Worm (Caenorhabditis elegans) whole organism, L2 larva: Measurements from ENCODE around the gene ttb-1.

Experiments used
- C34F6.9 ChIP-seq: fragments of 150-350 bp; optimal IDR thresholded peaks from 2 replicates; lab custom pipeline; 2014; ENCODE audit warnings: missing biosample characterization, missing genetic modification characterization
- F13H6.1 ChIP-seq: sonication (generic microtip); optimal IDR thresholded peaks from 2 replicates; lab custom pipeline; 2016; ENCODE audit warnings: missing genetic modification characterization, missing compliant biosample characterization
- R02D3.7 ChIP-seq: fragments of 150-350 bp; optimal IDR thresholded peaks from 2 replicates; lab custom pipeline; 2014; ENCODE audit warnings: missing biosample characterization, missing genetic modification characterization
- Y55F3AM.14 ChIP-seq: fragments of 200-800 bp; sonication (Bioruptor generic); optimal IDR thresholded peaks from 2 replicates; lab custom pipeline; 2018; ENCODE audit warnings: mild to moderate bottlenecking, missing genetic modification characterization, missing compliant biosample characterization
- ZK546.5 ChIP-seq: sonication (generic microtip); optimal IDR thresholded peaks from 2 replicates; lab custom pipeline; 2017; ENCODE audit warnings: missing biosample characterization, missing genetic modification characterization
- alr-1 ChIP-seq: fragments of 150-350 bp; optimal IDR thresholded peaks from 2 replicates; lab custom pipeline; 2014; ENCODE audit warnings: missing biosample characterization, missing genetic modification characterization
- aly-2 ChIP-seq: fragments of 150-350 bp; optimal IDR thresholded peaks from 2 replicates; lab custom pipeline; 2014; ENCODE audit warnings: missing biosample characterization, missing genetic modification characterization
- blmp-1 ChIP-seq: sonication (generic microtip); optimal IDR thresholded peaks from 2 replicates; lab custom pipeline; 2017; ENCODE audit warnings: missing genetic modification characterization, mild to moderate bottlenecking, missing compliant biosample characterization, antibody characterized with exemption, moderate library complexity; ENCODE audit not compliant: insufficient read depth
- ceh-82 ChIP-seq: fragments of 150-350 bp; optimal IDR thresholded peaks from 2 replicates; lab custom pipeline; 2014; ENCODE audit warnings: missing biosample characterization, missing genetic modification characterization
- crh-2 ChIP-seq: sonication (generic microtip); optimal IDR thresholded peaks from 2 replicates; lab custom pipeline; 2017; ENCODE audit warnings: missing biosample characterization, missing genetic modification characterization
- egl-27 ChIP-seq: sonication (generic microtip); optimal IDR thresholded peaks from 3 replicates; lab custom pipeline; 2017; ENCODE audit warnings: missing biosample characterization, missing genetic modification reagents, missing genetic modification characterization
- elt-1 ChIP-seq: fragments of 150-350 bp; optimal IDR thresholded peaks from 2 replicates; lab custom pipeline; 2014; ENCODE audit warnings: missing biosample characterization, missing genetic modification characterization
- elt-3 ChIP-seq: sonication (generic microtip); optimal IDR thresholded peaks from 2 replicates; lab custom pipeline; 2017; ENCODE audit warnings: missing biosample characterization, missing genetic modification characterization
- fos-1 ChIP-seq: fragments of 150-350 bp; optimal IDR thresholded peaks from 2 replicates; lab custom pipeline; 2014; ENCODE audit warnings: missing biosample characterization, missing genetic modification characterization
- gmeb-1 ChIP-seq: fragments of 150-350 bp; optimal IDR thresholded peaks from 2 replicates; lab custom pipeline; 2014; ENCODE audit warnings: missing biosample characterization, missing genetic modification characterization
- lin-11 ChIP-seq: fragments of 150-350 bp; sonication (generic microtip); optimal IDR thresholded peaks from 2 replicates; lab custom pipeline; 2014; ENCODE audit warnings: missing biosample characterization, missing genetic modification characterization, inconsistent platforms, mixed read lengths
- lin-13 ChIP-seq: fragments of 150-350 bp; optimal IDR thresholded peaks from 2 replicates; lab custom pipeline; 2014; ENCODE audit warnings: missing biosample characterization, missing genetic modification reagents, missing genetic modification characterization
- lin-39 ChIP-seq: fragments of 150-350 bp; optimal IDR thresholded peaks from 2 replicates; lab custom pipeline; 2014; ENCODE audit warnings: missing biosample characterization, missing genetic modification reagents, missing genetic modification characterization
- lsy-2 ChIP-seq, 2 experiments: fragments of 150-350 bp in 1 of 2; sonication (generic microtip) in 1 of 2; optimal IDR thresholded peaks; 2 replicates each; lab custom pipeline; 2014 to 2017; ENCODE audit warnings: missing biosample characterization in 2 of 2, missing genetic modification characterization in 2 of 2
- mbf-1 ChIP-seq: sonication (generic microtip); optimal IDR thresholded peaks from 2 replicates; lab custom pipeline; 2017; ENCODE audit warnings: missing biosample characterization, missing genetic modification characterization
- mdl-1 ChIP-seq, 2 experiments: fragments of 150-350 bp in 1 of 2; sonication (generic microtip) in 1 of 2; optimal IDR thresholded peaks; 2 replicates each; lab custom pipeline; 2017; ENCODE audit warnings: missing biosample characterization in 2 of 2, missing genetic modification characterization in 2 of 2
- nhr-10 ChIP-seq: sonication (generic microtip); optimal IDR thresholded peaks from 2 replicates; lab custom pipeline; 2017; ENCODE audit warnings: missing biosample characterization, missing genetic modification characterization
- nhr-12 ChIP-seq: fragments of 150-350 bp; optimal IDR thresholded peaks from 2 replicates; lab custom pipeline; 2014; ENCODE audit warnings: missing biosample characterization, missing genetic modification characterization
- nhr-129 ChIP-seq: fragments of 150-350 bp; optimal IDR thresholded peaks from 2 replicates; lab custom pipeline; 2014; ENCODE audit warnings: missing biosample characterization, missing genetic modification characterization
- nhr-21 ChIP-seq: fragments of 150-350 bp; optimal IDR thresholded peaks from 2 replicates; lab custom pipeline; 2014; ENCODE audit warnings: missing biosample characterization, missing genetic modification characterization
- nhr-23 ChIP-seq: fragments of 150-350 bp; optimal IDR thresholded peaks from 2 replicates; lab custom pipeline; 2014; ENCODE audit warnings: missing biosample characterization, missing genetic modification reagents, missing genetic modification characterization
- nhr-237 ChIP-seq: fragments of 150-350 bp; optimal IDR thresholded peaks from 2 replicates; lab custom pipeline; 2014; ENCODE audit warnings: missing biosample characterization, missing genetic modification characterization
- nhr-25 ChIP-seq: fragments of 150-350 bp; sonication (generic microtip); optimal IDR thresholded peaks from 3 replicates; lab custom pipeline; 2014; ENCODE audit warnings: missing biosample characterization, missing genetic modification characterization
- nhr-6 ChIP-seq: fragments of 150-350 bp; optimal IDR thresholded peaks from 2 replicates; lab custom pipeline; 2014; ENCODE audit warnings: missing biosample characterization, missing genetic modification characterization
- peb-1 ChIP-seq: fragments of 150-350 bp; optimal IDR thresholded peaks from 2 replicates; lab custom pipeline; 2014; ENCODE audit warnings: missing biosample characterization, missing genetic modification characterization
- sma-3 ChIP-seq: sonication (generic microtip); optimal IDR thresholded peaks from 2 replicates; lab custom pipeline; 2016; ENCODE audit warnings: missing genetic modification reagents, missing genetic modification characterization, missing compliant biosample characterization
- snpc-4 ChIP-seq: fragments of 150-350 bp; optimal IDR thresholded peaks from 2 replicates; lab custom pipeline; 2014; ENCODE audit warnings: missing biosample characterization, missing genetic modification characterization
- unc-39 ChIP-seq: fragments of 150-350 bp; optimal IDR thresholded peaks from 2 replicates; lab custom pipeline; 2014; ENCODE audit warnings: missing biosample characterization, missing genetic modification characterization
- unc-55 ChIP-seq: fragments of 150-350 bp; sonication (generic microtip); optimal IDR thresholded peaks from 3 replicates; lab custom pipeline; 2014; ENCODE audit warnings: missing biosample characterization, missing genetic modification reagents, missing genetic modification characterization
- unc-62 ChIP-seq: fragments of 150-350 bp; optimal IDR thresholded peaks from 2 replicates; lab custom pipeline; 2014; ENCODE audit warnings: missing biosample characterization, missing genetic modification reagents, missing genetic modification characterization
- zag-1 ChIP-seq: fragments of 150-350 bp; optimal IDR thresholded peaks from 2 replicates; lab custom pipeline; 2014; ENCODE audit warnings: missing biosample characterization, missing genetic modification characterization
- ztf-1 ChIP-seq: fragments of 200-800 bp; sonication (Bioruptor generic); conservative IDR thresholded peaks from 2 replicates; pipeline ENCODE4 v1.3.6; 2022; ENCODE audit warnings: missing genetic modification characterization, missing compliant biosample characterization

Gene ttb-1

ce11 chrV:156044-156869, at the start of gene ttb-1:
Gene ttb-1 (plus strand): TSS chrV:156819.
- no peak for TF ChIP-seq nhr-21 (tag; lab: Kevin White, UChicago)
- TF ChIP-seq crh-2 (tag; lab: Kevin White, UChicago): peak; percentile 40
- no peak for TF ChIP-seq nhr-6 (tag; lab: Kevin White, UChicago)
- peak; percentile 6 for TF ChIP-seq F13H6.1 (tag; lab: Kevin White, UChicago)
- no peak for TF ChIP-seq nhr-25 (tag; lab: Kevin White, UChicago)
- TF ChIP-seq sma-3 (GFP tag; lab: Kevin White, UChicago): peak; percentile 28
- TF ChIP-seq snpc-4: peak; percentile 32
- peak; percentile 26 for TF ChIP-seq lin-13 (GFP tag; lab: Kevin White, UChicago)
- no peak for TF ChIP-seq nhr-10 (tag; lab: Kevin White, UChicago)
- no peak for TF ChIP-seq nhr-12 (tag; lab: Kevin White, UChicago)
- TF ChIP-seq zag-1 (tag; lab: Kevin White, UChicago): no peak
- TF ChIP-seq mbf-1 (tag; lab: Kevin White, UChicago): no peak
- no peak for TF ChIP-seq mdl-1 (tag; optimal IDR thresholded peaks at IDR 0.05; lab: Kevin White, UChicago)
- peak; percentile 66 for TF ChIP-seq unc-55
- TF ChIP-seq R02D3.7: no peak
- no peak for TF ChIP-seq lin-11 (tag; lab: Kevin White, UChicago)
- TF ChIP-seq ZK546.5: no peak
- TF ChIP-seq lsy-2 (tag; optimal IDR thresholded peaks at IDR 0.05; lab: Kevin White, UChicago): peak in 1 of 2 experiments; percentile 76
- peak; percentile 67 for TF ChIP-seq C34F6.9 (tag; lab: Kevin White, UChicago)
- no peak for TF ChIP-seq elt-1 (tag; lab: Kevin White, UChicago)
- TF ChIP-seq ceh-82 (tag; lab: Kevin White, UChicago): no peak
- TF ChIP-seq blmp-1: no peak
- no peak for TF ChIP-seq aly-2
- TF ChIP-seq gmeb-1: peak; percentile 94
- TF ChIP-seq nhr-129: peak; percentile 37
- no peak for TF ChIP-seq fos-1
- TF ChIP-seq egl-27 (tag; lab: Kevin White, UChicago): peak; percentile 7
- TF ChIP-seq unc-39 (tag; lab: Kevin White, UChicago): no peak
- TF ChIP-seq, all 48 proteins: peak for 11

- TF ChIP-seq elt-3 (no peak), ztf-1 (GFP tag; lab: Robert Waterston, UW) (no peak), Y55F3AM.14 (GFP tag; lab: Kevin White, UChicago) (no peak), zag-1 (tag; lab: Kevin White, UChicago) (no peak), mdl-1 (tag; optimal IDR thresholded peaks at IDR 0.05; lab: Kevin White, UChicago) (no peak), unc-62 (no peak), ZK546.5 (no peak)
Observed at ce11 chrV:116243-116642, 40.4 kb upstream of the ttb-1 start.

- TF ChIP-seq Y55F3AM.14 (GFP tag; lab: Kevin White, UChicago): peak; percentile 17
- no peak for TF ChIP-seq peb-1
- no peak for TF ChIP-seq alr-1 (tag; lab: Kevin White, UChicago)
Observed at ce11 chrV:117312-117711, 39.3 kb upstream of the ttb-1 start.

- TF ChIP-seq nhr-23 (tag; lab: Kevin White, UChicago): no peak
- TF ChIP-seq aly-2: no peak
- TF ChIP-seq nhr-129: no peak
- TF ChIP-seq zag-1 (tag; lab: Kevin White, UChicago): no peak
- no peak for TF ChIP-seq blmp-1
- no peak for TF ChIP-seq Y55F3AM.14 (GFP tag; lab: Kevin White, UChicago)
- no peak for TF ChIP-seq nhr-25 (tag; lab: Kevin White, UChicago)
- no peak for TF ChIP-seq lin-39
- no peak for TF ChIP-seq nhr-237 (tag; lab: Kevin White, UChicago)
- TF ChIP-seq ZK546.5: no peak
- TF ChIP-seq nhr-10 (tag; lab: Kevin White, UChicago): no peak
- no peak for TF ChIP-seq unc-55
- TF ChIP-seq unc-39 (tag; lab: Kevin White, UChicago): no peak
- TF ChIP-seq fos-1: no peak
- no peak for TF ChIP-seq egl-27 (tag; lab: Kevin White, UChicago)
- TF ChIP-seq ztf-1 (GFP tag; lab: Robert Waterston, UW): no peak
- TF ChIP-seq ceh-82 (tag; lab: Kevin White, UChicago): no peak
- no peak for TF ChIP-seq crh-2 (tag; lab: Kevin White, UChicago)
- no peak for TF ChIP-seq alr-1 (tag; lab: Kevin White, UChicago)
- no peak for TF ChIP-seq nhr-6 (tag; lab: Kevin White, UChicago)
Observed at ce11 chrV:122249-122648, 34.4 kb upstream of the ttb-1 start.
